Fruit fly (Drosophila melanogaster) whole organism, embryonic: ENCODE measurements around the gene CG34450.

Source experiments
- CG10274 ChIP-seq: fragments of 200-800 bp; sonication (Bioruptor generic); optimal IDR thresholded peaks from 3 replicates; lab custom pipeline; 2017; ENCODE audit warnings: missing biosample characterization, mild to moderate bottlenecking, missing genetic modification characterization
- CG10431 ChIP-seq: fragments of 200-800 bp; sonication (Bioruptor generic); optimal IDR thresholded peaks from 3 replicates; lab custom pipeline; 2018; ENCODE audit warnings: missing biosample characterization, mild to moderate bottlenecking, missing genetic modification characterization
- CG11560 ChIP-seq: fragments of 200-800 bp; sonication (Bioruptor generic); IDR thresholded peaks from 3 replicates; pipeline ENCODE4 v1.3.6; 2022; ENCODE audit warnings: missing biosample characterization, missing genetic modification characterization
- CG12391 ChIP-seq: fragments of 200-800 bp; sonication (Bioruptor generic); optimal IDR thresholded peaks from 3 replicates; lab custom pipeline; 2018; ENCODE audit warnings: missing biosample characterization, mild to moderate bottlenecking, missing genetic modification characterization, moderate library complexity
- CG16813 ChIP-seq: fragments of 200-800 bp; sonication (Bioruptor generic); IDR thresholded peaks from 3 replicates; pipeline ENCODE4 v1.3.6; 2022; ENCODE audit warnings: missing biosample characterization, missing genetic modification characterization; ENCODE audit not compliant: partially characterized antibody
- CG2120 ChIP-seq: fragments of 200-800 bp; sonication (Bioruptor generic); optimal IDR thresholded peaks from 3 replicates; lab custom pipeline; 2016; ENCODE audit warnings: missing biosample characterization, missing genetic modification characterization
- CG2678 ChIP-seq: fragments of 200-800 bp; sonication (Bioruptor generic); optimal IDR thresholded peaks from 3 replicates; lab custom pipeline; 2019; ENCODE audit warnings: missing biosample characterization, mild to moderate bottlenecking, missing genetic modification characterization, moderate library complexity
- CG2712 ChIP-seq: fragments of 200-800 bp; optimal IDR thresholded peaks from 3 replicates; lab custom pipeline; 2019; ENCODE audit warnings: missing biosample characterization, mild to moderate bottlenecking, missing genetic modification characterization, moderate library complexity
- CG34422 ChIP-seq: fragments of 200-800 bp; sonication (Bioruptor generic); IDR thresholded peaks from 3 replicates; pipeline ENCODE4 v1.3.6; 2022; ENCODE audit warnings: missing biosample characterization, missing genetic modification characterization
- CG3838 ChIP-seq: fragments of 200-800 bp; sonication (Bioruptor generic); optimal IDR thresholded peaks from 3 replicates; lab custom pipeline; 2016; ENCODE audit warnings: missing biosample characterization, missing genetic modification characterization
- CG4328 ChIP-seq: fragments of 200-800 bp; sonication (Bioruptor generic); optimal IDR thresholded peaks from 3 replicates; lab custom pipeline; 2017; ENCODE audit warnings: missing biosample characterization, missing genetic modification reagents, missing genetic modification characterization
- CG4424 ChIP-seq: fragments of 200-800 bp; sonication (Bioruptor generic); optimal IDR thresholded peaks from 3 replicates; lab custom pipeline; 2016; ENCODE audit warnings: missing biosample characterization, missing genetic modification characterization
- CG4617 ChIP-seq: fragments of 200-800 bp; sonication (Bioruptor generic); optimal IDR thresholded peaks from 3 replicates; lab custom pipeline; 2016; ENCODE audit warnings: missing biosample characterization, missing genetic modification characterization, borderline replicate concordance
- CG6654 ChIP-seq: fragments of 200-800 bp; sonication (Bioruptor generic); optimal IDR thresholded peaks from 2 replicates; lab custom pipeline; 2017; ENCODE audit warnings: missing biosample characterization, mild to moderate bottlenecking, missing genetic modification characterization
- CG7786 ChIP-seq: fragments of 200-800 bp; sonication (Bioruptor generic); optimal IDR thresholded peaks from 2 replicates; lab custom pipeline; 2016; ENCODE audit warnings: missing biosample characterization, missing genetic modification characterization
- CG7987 ChIP-seq: fragments of 200-800 bp; sonication (Bioruptor generic); optimal IDR thresholded peaks from 2 replicates; lab custom pipeline; 2018; ENCODE audit warnings: missing biosample characterization, mild to moderate bottlenecking, missing genetic modification characterization, moderate library complexity
- CG9727 ChIP-seq: fragments of 200-800 bp; sonication (Bioruptor generic); optimal IDR thresholded peaks from 3 replicates; lab custom pipeline; 2017; ENCODE audit warnings: missing biosample characterization, mild to moderate bottlenecking, missing genetic modification characterization
- CoRest ChIP-seq: fragments of 200-800 bp; sonication (Bioruptor generic); optimal IDR thresholded peaks from 3 replicates; lab custom pipeline; 2018; ENCODE audit warnings: missing biosample characterization, mild to moderate bottlenecking, missing genetic modification characterization, moderate library complexity
- D19B ChIP-seq: fragments of 200-800 bp; sonication (Bioruptor generic); optimal IDR thresholded peaks from 2 replicates; lab custom pipeline; 2017; ENCODE audit warnings: missing biosample characterization, mild to moderate bottlenecking, missing genetic modification characterization
- Dp ChIP-seq: fragments of 200-800 bp; sonication (Bioruptor generic); optimal IDR thresholded peaks from 2 replicates; lab custom pipeline; 2018; ENCODE audit warnings: missing biosample characterization, mild to moderate bottlenecking, missing genetic modification characterization, moderate library complexity
- HLH54F ChIP-seq: fragments of 200-800 bp; sonication (Bioruptor generic); optimal IDR thresholded peaks from 3 replicates; lab custom pipeline; 2016; ENCODE audit warnings: missing biosample characterization, missing genetic modification characterization
- HmgD ChIP-seq: fragments of 200-800 bp; sonication (Bioruptor generic); optimal IDR thresholded peaks from 3 replicates; lab custom pipeline; 2016; ENCODE audit warnings: missing biosample characterization, missing genetic modification characterization
- MESR4 ChIP-seq: fragments of 200-800 bp; sonication (Bioruptor generic); optimal IDR thresholded peaks from 2 replicates; lab custom pipeline; 2018; ENCODE audit warnings: missing biosample characterization, mild to moderate bottlenecking, missing genetic modification characterization, moderate library complexity
- NC2α ChIP-seq: fragments of 200-800 bp; sonication (Bioruptor generic); optimal IDR thresholded peaks from 2 replicates; lab custom pipeline; 2016; ENCODE audit warnings: missing biosample characterization, missing genetic modification characterization
- NFAT ChIP-seq: fragments of 200-800 bp; sonication (Bioruptor generic); IDR thresholded peaks from 2 replicates; pipeline ENCODE4 v1.3.6; 2022; ENCODE audit warnings: missing biosample characterization, missing genetic modification characterization
- Neu2 ChIP-seq: fragments of 200-800 bp; sonication (Bioruptor generic); optimal IDR thresholded peaks from 3 replicates; lab custom pipeline; 2016; ENCODE audit warnings: missing biosample characterization, missing genetic modification characterization, borderline replicate concordance
- Tbp ChIP-seq: fragments of >200 bp; optimal IDR thresholded peaks from 2 replicates; lab custom pipeline; 2018; ENCODE audit warnings: missing biosample characterization, missing genetic modification characterization
- ara ChIP-seq: fragments of 200-800 bp; sonication (Bioruptor generic); IDR thresholded peaks from 2 replicates; pipeline ENCODE4 v1.3.6; 2022; ENCODE audit warnings: missing biosample characterization, missing genetic modification characterization
- crc ChIP-seq: fragments of 200-800 bp; sonication (Bioruptor generic); optimal IDR thresholded peaks from 2 replicates; lab custom pipeline; 2016; ENCODE audit warnings: missing biosample characterization, missing genetic modification characterization
- gem ChIP-seq: fragments of 200-800 bp; sonication (Bioruptor generic); optimal IDR thresholded peaks from 2 replicates; lab custom pipeline; 2019; ENCODE audit warnings: missing biosample characterization, mild to moderate bottlenecking, missing genetic modification characterization, moderate library complexity
- hb ChIP-seq: fragments of 200-800 bp; sonication (Bioruptor generic); IDR thresholded peaks from 3 replicates; pipeline ENCODE4 v1.3.6; 2022; ENCODE audit warnings: missing biosample characterization, missing genetic modification characterization; ENCODE audit not compliant: partially characterized antibody
- inv ChIP-seq: fragments of 200-800 bp; sonication (Bioruptor generic); IDR thresholded peaks from 2 replicates; pipeline ENCODE4 v1.3.6; 2022; ENCODE audit warnings: missing biosample characterization, missing genetic modification characterization; ENCODE audit not compliant: partially characterized antibody
- kay ChIP-seq: fragments of 200-800 bp; sonication (Bioruptor generic); optimal IDR thresholded peaks from 2 replicates; lab custom pipeline; 2016; ENCODE audit warnings: missing biosample characterization, missing genetic modification characterization
- nerfin-1 ChIP-seq: fragments of 200-800 bp; sonication (Bioruptor generic); optimal IDR thresholded peaks from 3 replicates; lab custom pipeline; 2019; ENCODE audit warnings: missing biosample characterization, mild to moderate bottlenecking, missing genetic modification characterization, moderate library complexity
- nom ChIP-seq: fragments of 200-800 bp; sonication (Bioruptor generic); optimal IDR thresholded peaks from 2 replicates; lab custom pipeline; 2017; ENCODE audit warnings: missing biosample characterization, missing genetic modification characterization, mild to moderate bottlenecking, moderate library complexity, missing genetic modification reagents
- schlank ChIP-seq: fragments of 200-800 bp; sonication (Bioruptor generic); optimal IDR thresholded peaks from 2 replicates; lab custom pipeline; 2018; ENCODE audit warnings: missing biosample characterization, mild to moderate bottlenecking, missing genetic modification characterization
- scrt ChIP-seq: fragments of 200-800 bp; sonication (Bioruptor generic); optimal IDR thresholded peaks from 2 replicates; lab custom pipeline; 2018; ENCODE audit warnings: missing biosample characterization, mild to moderate bottlenecking, missing genetic modification characterization, moderate library complexity
- sens ChIP-seq: fragments of 200-800 bp; sonication (Bioruptor generic); peaks from one replicate; lab custom pipeline; 2016; ENCODE audit warnings: missing biosample characterization, missing genetic modification characterization

The CG34450 gene

dm6 chrX:9297661-9298433 lies 32.4 kb downstream of the CG34450 start (continued):
- TF ChIP-seq CG34422 (no peak), CG9727 (peak; percentile 9), D19B (GFP tag; lab: Kevin White, UChicago) (peak; percentile 53), Dp (GFP tag; lab: Kevin White, UChicago) (no peak), CG4424 (GFP tag; lab: Kevin White, UChicago) (no peak), hb (no peak), Neu2 (GFP tag; lab: Kevin White, UChicago) (no peak), schlank (tag; lab: Kevin White, UChicago) (no peak), gem (tag; lab: Kevin White, UChicago) (peak; percentile 53), HLH54F (peak; percentile 7), CG2678 (peak; percentile 40), NFAT (GFP tag; lab: Robert Waterston, UW) (0 out of 2 replicates have a peak, but pooled peaks have one; percentile 14), CG4617 (GFP tag; lab: Kevin White, UChicago) (no peak), CoRest (tag; lab: Kevin White, UChicago) (peak; percentile 20), NC2α (GFP tag; lab: Kevin White, UChicago) (no peak), sens (no peak), Tbp (GFP tag; lab: Kevin White, UChicago) (no peak), CG2120 (GFP tag; lab: Kevin White, UChicago) (peak; percentile 59), CG10274 (GFP tag; lab: Kevin White, UChicago) (no peak), inv (GFP tag; lab: Robert Waterston, UW) (no peak), CG12391 (tag; lab: Kevin White, UChicago) (no peak), nom (no peak), scrt (GFP tag; lab: Kevin White, UChicago) (no peak), MESR4 (GFP tag; lab: Kevin White, UChicago) (no peak), CG3838 (no peak)

dm6 chrX:9296518-9296917 lies 33.8 kb downstream of the CG34450 start:
- TF ChIP-seq kay (GFP tag; lab: Kevin White, UChicago) (no peak), nerfin-1 (tag; lab: Kevin White, UChicago) (no peak), HmgD (GFP tag; lab: Kevin White, UChicago) (no peak), ara (GFP tag; lab: Robert Waterston, UW) (no peak), CG7987 (GFP tag; lab: Kevin White, UChicago) (no peak), CG16813 (GFP tag; lab: Robert Waterston, UW) (no peak), CG6654 (GFP tag; lab: Kevin White, UChicago) (no peak), CG11560 (tag; lab: Robert Waterston, UW) (no peak), crc (GFP tag; lab: Kevin White, UChicago) (no peak), CG10431 (GFP tag; lab: Kevin White, UChicago) (no peak), CG2712 (tag; lab: Kevin White, UChicago) (no peak), CG7786 (GFP tag; lab: Kevin White, UChicago) (no peak), CG4328 (GFP tag; lab: Kevin White, UChicago) (no peak)
